Worm (Caenorhabditis elegans) whole organism, midembryonic: ENCODE measurements around the gene F14F7.4.
A peak's percentile ranks its signal among the peaks of the same experiment; 100 is the strongest.

Source experiments
- T22C8.4 ChIP-seq: fragments of 200-800 bp; sonication (Bioruptor generic); IDR thresholded peaks from 2 replicates; pipeline ENCODE4 v1.3.6; 2022; ENCODE audit warnings: missing genetic modification characterization, missing compliant biosample characterization
- cog-1 ChIP-seq: sonication (generic microtip); optimal IDR thresholded peaks from 2 replicates; lab custom pipeline; 2016; ENCODE audit warnings: missing genetic modification characterization, missing compliant biosample characterization
- flt-1 ChIP-seq: fragments of 200-800 bp; sonication (Bioruptor generic); IDR thresholded peaks from 2 replicates; pipeline ENCODE4 v1.3.6; 2022; ENCODE audit warnings: missing genetic modification characterization, missing compliant biosample characterization
- klf-2 ChIP-seq: fragments of 200-800 bp; sonication (Bioruptor generic); conservative IDR thresholded peaks from 2 replicates; pipeline ENCODE4 v1.3.6; 2022; ENCODE audit warnings: missing genetic modification reagents, missing genetic modification characterization, missing compliant biosample characterization
- med-1 ChIP-seq: sonication (generic microtip); optimal IDR thresholded peaks from 2 replicates; lab custom pipeline; 2017; ENCODE audit warnings: missing genetic modification characterization, mild to moderate bottlenecking, missing compliant biosample characterization, antibody characterized with exemption, missing genetic modification reagents; ENCODE audit not compliant: insufficient read depth
- ref-1 ChIP-seq: fragments of 200-800 bp; sonication (Bioruptor generic); conservative IDR thresholded peaks from 2 replicates; pipeline ENCODE4 v1.3.6; 2022; ENCODE audit warnings: missing genetic modification reagents, missing genetic modification characterization, missing compliant biosample characterization
- tab-1 ChIP-seq: fragments of 200-800 bp; sonication (Bioruptor generic); IDR thresholded peaks from 2 replicates; pipeline ENCODE4 v1.3.6; 2022; ENCODE audit warnings: missing genetic modification characterization, missing compliant biosample characterization
- ztf-23 ChIP-seq: fragments of 200-800 bp; sonication (Bioruptor generic); IDR thresholded peaks from 2 replicates; pipeline ENCODE4 v1.3.6; 2022; ENCODE audit warnings: missing genetic modification reagents, missing genetic modification characterization, missing compliant biosample characterization
- ztf-29 ChIP-seq: fragments of 200-800 bp; sonication (Bioruptor generic); IDR thresholded peaks from 2 replicates; pipeline ENCODE4 v1.3.6; 2022; ENCODE audit warnings: missing genetic modification reagents, missing genetic modification characterization, missing compliant biosample characterization

F14F7.4 gene

DNA sequence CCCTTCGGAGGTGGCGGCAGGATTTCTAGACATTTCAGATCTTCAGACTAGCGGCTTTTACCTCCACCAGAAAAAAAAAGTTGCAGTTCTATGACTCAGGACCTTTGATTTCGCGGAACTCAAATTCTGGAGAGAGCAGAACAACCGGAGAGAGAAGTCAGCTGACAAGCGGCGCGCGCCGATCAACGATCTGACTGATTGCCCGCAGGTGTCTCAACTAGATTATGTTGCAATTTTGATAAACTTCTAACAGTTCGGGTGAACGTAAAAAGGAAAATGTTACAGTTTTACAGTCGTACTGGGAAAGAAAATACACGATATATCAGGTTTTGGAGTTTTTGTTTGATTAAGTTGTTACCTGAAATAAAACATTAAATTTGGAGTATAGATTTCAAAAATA, 33.5 kb upstream of the F14F7.4 start:
- no peak for TF ChIP-seq ztf-29 (GFP tag; lab: Robert Waterston, UW)
- no peak; the same call in 1 of the 2 replicates for TF ChIP-seq flt-1 (GFP tag; lab: Robert Waterston, UW)
- peak; percentile 4 for TF ChIP-seq med-1
- TF ChIP-seq tab-1 (GFP tag; lab: Robert Waterston, UW) = no peak
- TF ChIP-seq ref-1 (GFP tag; lab: Robert Waterston, UW) = no peak
- TF ChIP-seq T22C8.4 = no peak
- TF ChIP-seq cog-1 = no peak
- TF ChIP-seq klf-2 (GFP tag; lab: Robert Waterston, UW) = no peak
- no peak for TF ChIP-seq ztf-23

DNA sequence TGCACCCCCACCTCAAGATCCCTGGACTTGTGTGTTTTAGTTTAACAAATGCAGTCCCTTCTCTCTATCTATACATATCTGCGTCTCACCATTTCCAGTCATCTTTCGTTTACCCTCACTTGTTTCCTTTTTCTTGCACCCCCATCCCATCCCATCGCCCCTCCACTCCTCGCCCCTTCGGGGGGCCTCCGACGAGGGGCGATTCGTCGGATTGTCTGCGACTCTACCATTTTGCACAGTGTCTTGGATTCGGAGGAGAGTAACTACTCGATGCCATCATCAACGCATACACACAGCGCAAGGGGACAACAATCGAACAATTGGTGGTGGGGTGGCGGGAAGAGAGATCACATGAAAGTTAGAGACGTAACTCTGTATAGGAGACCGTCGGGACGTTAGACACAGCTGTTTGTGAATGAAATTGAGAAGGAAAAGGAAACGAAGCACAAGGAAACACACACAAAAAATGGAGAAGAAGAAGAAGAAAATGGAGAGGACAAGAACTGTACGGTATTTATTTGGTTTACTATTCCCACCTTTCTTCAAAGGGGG, 33.0 kb upstream of the F14F7.4 start:
- TF ChIP-seq ref-1 (GFP tag; lab: Robert Waterston, UW) = no peak
- TF ChIP-seq cog-1 = peak; percentile 98
- peak; percentile 82 for TF ChIP-seq ztf-23
- no peak; the same call in 1 of the 2 replicates for TF ChIP-seq ztf-29 (GFP tag; lab: Robert Waterston, UW)
- TF ChIP-seq flt-1 (GFP tag; lab: Robert Waterston, UW) = peak; percentile 68; the same call in 1 of the 2 replicates
- no peak for TF ChIP-seq klf-2 (GFP tag; lab: Robert Waterston, UW)
- TF ChIP-seq med-1 = no peak

DNA sequence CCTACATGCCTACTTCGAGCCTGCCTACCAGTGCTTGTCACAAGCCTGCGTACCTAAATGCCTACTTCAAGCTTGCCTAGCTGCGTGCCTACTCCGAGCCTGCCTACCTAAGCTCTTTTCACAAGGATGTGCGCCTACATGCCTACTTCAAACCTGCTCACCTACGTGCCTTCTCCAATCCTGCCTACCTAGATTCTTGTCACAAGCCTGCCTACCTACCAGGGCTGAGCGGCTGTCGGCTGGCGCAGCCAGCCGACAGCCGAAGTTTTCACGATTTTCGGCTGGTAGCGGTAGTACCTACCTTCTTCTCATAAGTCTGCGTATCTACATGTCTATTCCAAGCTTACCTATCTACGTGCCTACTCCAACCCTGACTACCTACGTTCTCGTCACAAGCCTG, 32.2 kb upstream of the F14F7.4 start:
- TF ChIP-seq tab-1 (GFP tag; lab: Robert Waterston, UW) = no peak
- TF ChIP-seq klf-2 (GFP tag; lab: Robert Waterston, UW) = no peak
- TF ChIP-seq T22C8.4 = no peak
- TF ChIP-seq med-1 = no peak
- no peak for TF ChIP-seq ref-1 (GFP tag; lab: Robert Waterston, UW)
- TF ChIP-seq flt-1 (GFP tag; lab: Robert Waterston, UW) = no peak
- no peak for TF ChIP-seq cog-1
- no peak for TF ChIP-seq ztf-23
- TF ChIP-seq ztf-29 (GFP tag; lab: Robert Waterston, UW) = no peak

DNA sequence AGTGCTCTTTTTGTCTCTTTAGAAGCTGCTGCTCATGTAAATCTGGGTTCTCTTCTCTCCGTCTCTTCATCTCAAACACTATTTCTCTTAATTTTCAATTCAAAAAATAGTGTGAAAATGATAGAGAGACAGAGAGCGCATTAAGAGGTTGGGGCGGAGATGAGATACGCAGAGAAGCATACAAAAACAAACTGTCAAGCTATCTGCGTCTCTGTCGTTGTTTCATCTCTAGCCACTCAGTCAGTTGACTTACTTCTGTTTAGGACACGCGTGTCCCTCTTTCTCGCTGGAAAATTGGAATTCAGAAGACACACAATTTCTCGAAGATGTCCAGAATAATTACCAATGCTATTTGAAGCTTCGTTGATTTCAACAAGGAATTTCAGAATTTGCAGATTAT, 31.6 kb upstream of the F14F7.4 start:
- peak; percentile 65 for TF ChIP-seq cog-1
- no peak for TF ChIP-seq tab-1 (GFP tag; lab: Robert Waterston, UW)
- TF ChIP-seq ztf-23 = no peak
- peak; percentile 59; the same call in 1 of the 2 replicates for TF ChIP-seq flt-1 (GFP tag; lab: Robert Waterston, UW)
- no peak for TF ChIP-seq T22C8.4

DNA sequence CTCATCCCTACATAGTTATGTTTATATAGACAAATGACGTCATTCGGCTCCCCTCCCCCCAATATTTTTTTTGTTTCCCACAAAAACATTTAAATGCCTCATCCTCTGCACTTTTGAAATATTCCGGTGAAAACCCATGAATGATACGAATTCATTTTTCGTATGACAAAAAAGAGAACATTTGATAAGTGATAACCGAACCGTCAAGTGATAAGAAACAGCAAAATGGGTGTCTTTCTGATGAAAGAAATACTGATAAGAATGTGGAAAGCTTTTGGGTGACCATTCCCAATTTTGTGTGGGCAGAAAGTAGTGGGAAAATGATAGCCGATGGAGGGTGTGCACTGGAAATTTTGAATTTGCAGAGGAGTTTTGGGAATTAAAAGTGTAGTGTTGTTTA, 29.8 kb upstream of the F14F7.4 start:
- TF ChIP-seq klf-2 (GFP tag; lab: Robert Waterston, UW) = no peak
- no peak for TF ChIP-seq med-1
- TF ChIP-seq cog-1 = no peak
- no peak for TF ChIP-seq flt-1 (GFP tag; lab: Robert Waterston, UW)
- no peak for TF ChIP-seq ref-1 (GFP tag; lab: Robert Waterston, UW)
- TF ChIP-seq T22C8.4 = no peak
- TF ChIP-seq ztf-29 (GFP tag; lab: Robert Waterston, UW) = no peak
- no peak for TF ChIP-seq tab-1 (GFP tag; lab: Robert Waterston, UW)
- TF ChIP-seq ztf-23 = no peak

DNA sequence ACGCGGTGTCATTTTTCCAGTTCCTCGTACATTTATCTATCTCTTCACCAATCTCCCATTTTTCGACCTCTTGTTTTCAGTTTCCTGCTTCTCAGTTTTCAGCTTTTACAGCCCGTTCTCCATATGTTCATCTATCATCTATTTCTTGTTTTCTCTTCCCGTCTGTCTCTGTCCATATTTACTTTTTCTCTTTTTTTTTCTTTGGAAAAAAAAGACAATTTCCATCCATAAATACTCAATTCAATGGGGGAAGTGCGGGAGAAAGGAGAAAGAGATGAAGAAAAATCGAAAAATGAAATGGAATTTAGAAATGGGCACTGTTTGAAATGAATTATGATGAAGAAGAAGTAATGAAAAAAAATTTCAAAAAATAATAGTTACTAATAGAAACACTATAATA, 28.6 kb upstream of the F14F7.4 start:
- no peak for TF ChIP-seq cog-1
- TF ChIP-seq klf-2 (GFP tag; lab: Robert Waterston, UW) = no peak
- no peak for TF ChIP-seq ztf-23
- no peak for TF ChIP-seq flt-1 (GFP tag; lab: Robert Waterston, UW)
- no peak for TF ChIP-seq ztf-29 (GFP tag; lab: Robert Waterston, UW)
- no peak for TF ChIP-seq tab-1 (GFP tag; lab: Robert Waterston, UW)
- TF ChIP-seq ref-1 (GFP tag; lab: Robert Waterston, UW) = no peak
- TF ChIP-seq med-1 = no peak
- no peak for TF ChIP-seq T22C8.4

DNA sequence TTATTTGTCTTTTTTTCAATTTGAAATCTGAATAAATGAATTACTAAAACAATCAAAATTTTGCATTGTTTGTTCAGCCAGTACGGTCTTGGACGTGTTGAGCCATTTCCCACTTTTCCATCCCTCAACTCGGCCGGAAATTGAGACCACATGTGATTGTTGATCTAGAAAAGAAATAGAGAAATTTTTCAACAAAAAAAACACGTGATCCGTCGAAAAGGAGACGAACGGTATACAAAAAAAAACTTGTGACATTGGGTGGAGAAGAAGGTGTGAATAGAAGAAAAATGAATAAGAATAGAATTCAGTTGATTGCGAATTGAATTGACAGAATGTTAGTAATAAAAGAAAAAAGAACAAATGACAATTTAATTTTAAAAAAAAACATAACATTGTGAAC, 27.2 kb upstream of the F14F7.4 start:
- TF ChIP-seq cog-1 (no peak), klf-2 (GFP tag; lab: Robert Waterston, UW) (no peak), tab-1 (GFP tag; lab: Robert Waterston, UW) (no peak), med-1 (no peak)

DNA sequence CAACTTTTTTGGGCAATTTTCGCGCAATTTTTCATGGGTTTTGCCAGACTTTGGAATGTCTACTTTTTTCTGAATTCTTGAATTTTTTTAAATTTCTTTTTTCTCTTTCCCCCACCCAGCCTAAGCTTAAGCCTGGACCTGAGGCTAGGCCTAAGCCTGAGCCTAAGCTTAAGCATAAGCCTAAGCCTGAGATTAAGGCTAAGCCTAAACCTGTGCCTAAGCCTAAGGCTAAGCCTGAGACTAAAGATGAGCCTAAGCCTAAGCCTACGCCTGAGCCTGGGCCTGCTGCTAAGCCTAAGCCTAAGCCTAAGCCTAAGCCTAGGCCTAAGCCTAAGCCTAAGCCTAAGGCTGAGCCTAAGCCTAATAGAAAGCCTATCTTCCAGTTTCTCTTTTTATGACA, 26.7 kb upstream of the F14F7.4 start:
- TF ChIP-seq ztf-29 (GFP tag; lab: Robert Waterston, UW) (peak; percentile 58; the same call in 1 of the 2 replicates), cog-1 (no peak)

DNA sequence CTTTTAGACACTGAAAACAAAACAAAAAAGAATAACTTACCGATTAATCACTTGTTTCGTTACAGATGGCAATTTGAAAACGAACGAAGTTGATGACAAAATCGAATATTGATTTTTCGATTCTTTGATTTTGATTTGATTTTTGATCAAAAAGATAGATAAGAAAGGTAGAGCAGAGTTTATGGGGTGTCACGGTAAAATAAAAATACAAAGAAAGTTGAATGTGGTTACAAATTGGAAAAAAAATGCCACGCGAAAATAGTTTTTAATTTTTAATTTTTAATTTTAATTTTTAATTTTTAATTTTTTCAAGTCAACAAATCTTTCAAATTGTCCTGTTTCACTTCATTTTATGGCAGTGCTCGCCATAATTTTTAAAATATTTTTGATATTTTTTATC, 25.8 kb upstream of the F14F7.4 start, which contains the start of gene F54F12.1:
F54F12.1 (minus strand) TSS at position 101 of the 400 bp plus-strand sequence.
- no peak for TF ChIP-seq tab-1 (GFP tag; lab: Robert Waterston, UW)
- TF ChIP-seq klf-2 (GFP tag; lab: Robert Waterston, UW) = no peak
- no peak for TF ChIP-seq T22C8.4
- TF ChIP-seq med-1 = no peak
- no peak for TF ChIP-seq ztf-29 (GFP tag; lab: Robert Waterston, UW)
- TF ChIP-seq ref-1 (GFP tag; lab: Robert Waterston, UW) = no peak
- no peak for TF ChIP-seq flt-1 (GFP tag; lab: Robert Waterston, UW)
- TF ChIP-seq cog-1 = no peak
- no peak for TF ChIP-seq ztf-23

DNA sequence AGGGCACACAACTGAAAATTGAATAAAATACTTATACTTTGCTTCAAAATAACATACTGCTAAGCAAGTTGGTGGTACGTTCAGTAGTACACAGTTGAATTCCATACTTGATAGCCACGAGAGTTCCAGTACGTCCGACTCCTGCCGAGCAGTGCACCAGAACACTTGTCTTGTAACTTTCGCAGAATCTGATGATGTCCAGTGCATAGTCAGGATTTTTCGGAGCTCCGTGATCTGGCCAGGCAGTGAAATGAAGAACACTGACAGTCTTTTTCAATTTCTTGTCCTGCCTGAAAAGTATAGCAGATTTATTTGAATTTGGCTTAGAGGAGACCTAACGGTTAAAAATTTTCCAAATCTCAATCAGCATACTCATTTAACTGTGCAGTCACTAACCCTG, 20.4 kb upstream of the F14F7.4 start:
- no peak for TF ChIP-seq tab-1 (GFP tag; lab: Robert Waterston, UW)
- TF ChIP-seq flt-1 (GFP tag; lab: Robert Waterston, UW) = no peak
- no peak for TF ChIP-seq cog-1
- no peak for TF ChIP-seq ztf-23
- TF ChIP-seq med-1 = no peak
- TF ChIP-seq ztf-29 (GFP tag; lab: Robert Waterston, UW) = no peak
- no peak for TF ChIP-seq T22C8.4
- TF ChIP-seq ref-1 (GFP tag; lab: Robert Waterston, UW) = no peak
- no peak for TF ChIP-seq klf-2 (GFP tag; lab: Robert Waterston, UW)

DNA sequence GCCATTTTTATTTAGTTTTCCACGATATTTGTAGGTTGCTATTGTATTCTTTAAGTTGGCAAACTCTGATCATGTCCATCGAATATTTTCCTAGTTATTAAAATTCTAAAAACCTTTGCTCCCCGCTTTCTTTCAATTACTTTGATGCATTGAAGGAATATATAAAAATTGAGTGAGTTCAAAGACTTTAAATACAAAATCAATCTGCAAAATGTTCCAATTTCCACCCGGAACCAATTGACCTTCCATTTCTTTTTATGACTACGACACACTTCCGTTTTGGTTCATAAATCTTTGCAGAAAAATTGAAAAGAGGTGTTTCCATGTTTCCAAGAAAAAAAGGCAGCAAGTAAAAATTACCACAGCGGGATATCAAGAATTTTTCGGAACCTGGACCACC, 10.2 kb upstream of the F14F7.4 start, which contains the start of gene F54F12.2:
F54F12.2 (plus strand) TSS at position 301 of the 400 bp plus-strand sequence.
- no peak for TF ChIP-seq cog-1
